Worm (Caenorhabditis elegans) whole organism, early embryonic: ENCODE results near the gene taf-11.1.

Experiments used
- F13C5.2 ChIP-seq: sonication (generic microtip); optimal IDR thresholded peaks from 2 replicates; lab custom pipeline; 2017; ENCODE audit warnings: mild to moderate bottlenecking, missing genetic modification characterization, inconsistent platforms, missing compliant biosample characterization
- ama-1 ChIP-seq: fragments of 150-350 bp; optimal IDR thresholded peaks from 2 replicates; lab custom pipeline; 2014
- ceh-13 ChIP-seq: fragments of 200-800 bp; sonication (Bioruptor generic); optimal IDR thresholded peaks from 2 replicates; lab custom pipeline; 2018; ENCODE audit warnings: mild to moderate bottlenecking, missing genetic modification characterization, missing compliant biosample characterization
- ceh-36 ChIP-seq: sonication (generic microtip); optimal IDR thresholded peaks from 2 replicates; lab custom pipeline; 2016; ENCODE audit warnings: missing genetic modification characterization, inconsistent platforms, missing compliant biosample characterization
- ets-7 ChIP-seq: sonication (generic microtip); optimal IDR thresholded peaks from 2 replicates; lab custom pipeline; 2016; ENCODE audit warnings: missing genotype, missing genetic modification characterization, missing compliant biosample characterization
- flt-1 ChIP-seq: fragments of 200-800 bp; sonication (Bioruptor generic); IDR thresholded peaks from 2 replicates; pipeline ENCODE4 v1.3.6; 2022; ENCODE audit warnings: missing genetic modification characterization, missing compliant biosample characterization
- hmbx-1 ChIP-seq: sonication (generic microtip); optimal IDR thresholded peaks from 2 replicates; lab custom pipeline; 2016; ENCODE audit warnings: mild to moderate bottlenecking, missing genetic modification characterization, missing compliant biosample characterization
- hmg-4 ChIP-seq: fragments of 200-800 bp; sonication (Bioruptor generic); optimal IDR thresholded peaks from 2 replicates; lab custom pipeline; 2018; ENCODE audit warnings: mild to moderate bottlenecking, missing genetic modification characterization, missing compliant biosample characterization
- hnd-1 ChIP-seq: sonication (generic microtip); optimal IDR thresholded peaks from 2 replicates; lab custom pipeline; 2016; ENCODE audit warnings: missing genetic modification characterization, missing compliant biosample characterization
- pes-1 ChIP-seq: fragments of 200-800 bp; sonication (Bioruptor generic); IDR thresholded peaks from 2 replicates; pipeline ENCODE4 v1.3.6; 2022; ENCODE audit warnings: missing genetic modification reagents, missing genetic modification characterization, missing compliant biosample characterization
- tbx-37 ChIP-seq: fragments of 200-800 bp; sonication (Bioruptor generic); conservative IDR thresholded peaks from 2 replicates; pipeline ENCODE4 v1.3.6; 2022; ENCODE audit warnings: missing genetic modification reagents, missing genetic modification characterization, missing compliant biosample characterization

ce11 chrX:4284470-4284869 lies 29.5 kb downstream of the taf-11.1 start:
- TF ChIP-seq hmbx-1 = no peak
- TF ChIP-seq pes-1 (GFP tag; lab: Robert Waterston, UW) = no peak
- TF ChIP-seq ceh-36 (tag; lab: Kevin White, UChicago) = no peak
- no peak for TF ChIP-seq tbx-37
- TF ChIP-seq ama-1 (lab: Kevin White, UChicago) = no peak
- no peak for TF ChIP-seq flt-1
- no peak for TF ChIP-seq ets-7
- TF ChIP-seq F13C5.2 (tag; lab: Kevin White, UChicago) = no peak
- TF ChIP-seq hmg-4 (GFP tag; lab: Kevin White, UChicago) = no peak
- TF ChIP-seq ceh-13 (GFP tag; lab: Kevin White, UChicago) = no peak
- no peak for TF ChIP-seq hnd-1 (tag; lab: Kevin White, UChicago)
